Fruit fly (Drosophila melanogaster) S2 (cell line): Measurements from ENCODE around the gene Trhn.

ENCODE experiments used
- CG8478 ChIP-seq: fragments of >200 bp; optimal IDR thresholded peaks from 2 replicates; lab custom pipeline; 2018
- CTCF ChIP-seq, 2 experiments: fragments of >200 bp; optimal IDR thresholded peaks; 2 replicates each; lab custom pipeline; 2018

DNA sequence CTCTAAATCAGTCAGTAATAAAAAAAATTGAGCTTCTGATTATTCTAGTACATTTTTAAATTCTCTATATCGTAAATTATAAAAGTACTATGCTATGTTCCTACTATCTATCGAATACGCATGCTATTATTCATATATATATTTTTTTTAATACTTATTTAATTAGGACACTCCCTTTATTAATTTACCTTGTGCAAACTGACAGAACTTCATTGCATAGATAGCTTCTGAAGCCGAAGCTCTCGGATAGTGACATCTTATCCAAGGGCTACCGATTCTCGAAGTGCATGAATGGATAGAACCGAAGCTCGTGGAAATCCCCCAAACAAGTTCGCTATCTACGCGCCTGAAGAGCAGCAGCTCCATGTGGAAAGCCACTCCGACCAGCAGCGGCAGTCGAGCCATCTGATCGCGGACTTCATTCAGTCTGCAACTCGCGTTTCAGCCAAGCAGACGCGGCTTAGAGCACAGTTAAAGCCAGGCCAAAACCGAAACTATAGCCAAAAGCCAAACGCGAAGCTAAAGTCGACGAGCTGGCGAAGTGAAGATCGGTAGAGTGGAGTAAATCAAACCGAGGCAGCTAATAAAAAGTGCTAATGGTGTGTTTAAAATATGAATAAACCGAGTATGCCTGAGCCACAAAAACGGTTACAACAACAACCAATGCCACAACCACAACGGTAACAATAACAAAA lies 7.5 kb upstream of the Trhn start, which contains the start of gene mwh:
- TF ChIP-seq CTCF (optimal IDR thresholded peaks at IDR 0.05; lab: Kevin White, UChicago) (no peak), CG8478 (no peak)
